Worm (Caenorhabditis elegans): ENCODE results near the gene srsx-33.

srsx-33 gene

ce11 chrV:11281414-11282209, 29.3 kb upstream of the srsx-33 start:
- no peak for TF ChIP-seq nhr-67 (tag; optimal IDR thresholded peaks at IDR 0.05)
- peak; percentile 28 for TF ChIP-seq R02D3.7 (tag; optimal IDR thresholded peaks at IDR 0.05)
- peak; percentile 39 for TF ChIP-seq pha-4 (tag; optimal IDR thresholded peaks at IDR 0.05)
- peak; percentile 45 for TF ChIP-seq nhr-25 (tag; optimal IDR thresholded peaks at IDR 0.05)
- TF ChIP-seq hmg-11 (tag; optimal IDR thresholded peaks at IDR 0.05), result peak; percentile 20
- no peak for TF ChIP-seq tbx-2 (tag; optimal IDR thresholded peaks at IDR 0.05)
- TF ChIP-seq daf-12 (tag; optimal IDR thresholded peaks at IDR 0.05), result no peak
- no peak for TF ChIP-seq aly-2 (tag; optimal IDR thresholded peaks at IDR 0.05)
- no peak for TF ChIP-seq fos-1 (tag; optimal IDR thresholded peaks at IDR 0.05)
- TF ChIP-seq nhr-23 (tag; optimal IDR thresholded peaks at IDR 0.05), result peak; percentile 33
- peak; percentile 49 for TF ChIP-seq ceh-28 (tag; optimal IDR thresholded peaks at IDR 0.05)
- TF ChIP-seq lsy-12 (tag; optimal IDR thresholded peaks at IDR 0.05), result no peak

ce11 chrV:11279564-11279963, 27.2 kb upstream of the srsx-33 start:
- TF ChIP-seq elt-3 (tag; optimal IDR thresholded peaks at IDR 0.05) (no peak), jun-1 (tag; optimal IDR thresholded peaks at IDR 0.05) (no peak), nhr-25 (tag; optimal IDR thresholded peaks at IDR 0.05) (no peak), hmg-11 (tag; optimal IDR thresholded peaks at IDR 0.05) (no peak), nhr-28 (tag; optimal IDR thresholded peaks at IDR 0.05) (no peak), lin-39 (tag; optimal IDR thresholded peaks at IDR 0.05) (no peak), skn-1 (tag; optimal IDR thresholded peaks at IDR 0.05) (no peak), mml-1 (tag; optimal IDR thresholded peaks at IDR 0.05) (no peak), egl-27 (tag; optimal IDR thresholded peaks at IDR 0.05) (no peak), ZK546.5 (tag; optimal IDR thresholded peaks at IDR 0.05) (no peak), nfya-1 (tag; optimal IDR thresholded peaks at IDR 0.05; ENCODE audit: insufficient read depth) (no peak), egl-5 (tag; optimal IDR thresholded peaks at IDR 0.05) (no peak), eor-1 (tag; optimal IDR thresholded peaks at IDR 0.05) (no peak), fkh-10 (GFP tag; optimal IDR thresholded peaks at IDR 0.05) (no peak), mdl-1 (tag; optimal IDR thresholded peaks at IDR 0.05) (no peak), nhr-43 (tag; optimal IDR thresholded peaks at IDR 0.05; ENCODE audit: poor library complexity, severe bottlenecking) (no peak)

ce11 chrV:11272848-11273247, 20.5 kb upstream of the srsx-33 start, which contains the start of gene clec-223:
clec-223 (plus strand) TSS chrV:11273148.
- TF ChIP-seq egl-27 (tag; optimal IDR thresholded peaks at IDR 0.05), result no peak

DNA sequence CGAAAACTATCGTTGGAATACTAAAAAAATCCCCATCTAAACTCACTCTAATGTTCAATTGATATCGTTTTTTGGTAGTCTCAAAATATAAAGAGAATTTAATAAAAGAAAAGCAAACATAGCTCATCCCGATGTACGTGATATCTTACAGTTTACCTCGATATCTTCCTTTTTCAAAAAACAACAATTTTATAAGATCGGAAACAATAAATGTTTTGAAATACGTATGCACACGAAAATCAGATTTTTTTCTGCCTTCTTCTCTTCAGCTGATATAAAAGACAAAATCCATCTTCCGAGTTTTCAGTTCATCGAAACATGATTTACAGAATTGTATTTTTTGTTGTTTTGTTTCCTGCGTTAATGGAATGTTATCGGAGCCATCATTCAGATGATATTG, 18.7 kb upstream of the srsx-33 start, which contains the start of gene clec-222:
clec-222 (plus strand) TSS at position 301 of the 400 bp plus-strand sequence.
- TF ChIP-seq nhr-237 (tag; optimal IDR thresholded peaks at IDR 0.05) (no peak), elt-1 (tag; optimal IDR thresholded peaks at IDR 0.05) (no peak), mdl-1 (tag; optimal IDR thresholded peaks at IDR 0.05) (no peak), ama-1 (optimal IDR thresholded peaks at IDR 0.05) (no peak), ztf-11 (tag; optimal IDR thresholded peaks at IDR 0.05) (no peak), sea-2 (GFP tag; optimal IDR thresholded peaks at IDR 0.05) (no peak), fkh-2 (tag; optimal IDR thresholded peaks at IDR 0.05) (no peak), R02D3.7 (tag; optimal IDR thresholded peaks at IDR 0.05) (no peak)

- TF ChIP-seq lin-39 (tag; optimal IDR thresholded peaks at IDR 0.05) (no peak), nhr-11 (tag; optimal IDR thresholded peaks at IDR 0.05) (no peak), R02D3.7 (tag; optimal IDR thresholded peaks at IDR 0.05) (no peak), tbx-2 (tag; optimal IDR thresholded peaks at IDR 0.05) (no peak), lsy-12 (tag; optimal IDR thresholded peaks at IDR 0.05) (no peak), nhr-43 (tag; optimal IDR thresholded peaks at IDR 0.05; ENCODE audit: poor library complexity, severe bottlenecking) (no peak), lin-15B (tag; optimal IDR thresholded peaks at IDR 0.05) (no peak), hmg-11 (tag; optimal IDR thresholded peaks at IDR 0.05) (no peak), elt-3 (tag; optimal IDR thresholded peaks at IDR 0.05) (no peak), egl-27 (tag; optimal IDR thresholded peaks at IDR 0.05) (no peak), ztf-11 (tag; optimal IDR thresholded peaks at IDR 0.05) (no peak), mdl-1 (tag; optimal IDR thresholded peaks at IDR 0.05) (no peak), nhr-77 (tag; optimal IDR thresholded peaks at IDR 0.05) (no peak), pqm-1 (tag; optimal IDR thresholded peaks at IDR 0.05) (no peak), nhr-76 (tag; optimal IDR thresholded peaks at IDR 0.05) (no peak), nhr-12 (tag; optimal IDR thresholded peaks at IDR 0.05) (no peak), skn-1 (tag; optimal IDR thresholded peaks at IDR 0.05) (no peak)
Observed at ce11 chrV:11268791-11269190, 16.5 kb upstream of the srsx-33 start, which contains the start of gene str-115. str-115 (plus strand) TSS chrV:11269091.

Measured in whole organism, L3 larva.